Worm (Caenorhabditis elegans): Measurements from ENCODE around the gene ZK945.4.

Gene ZK945.4

DNA sequence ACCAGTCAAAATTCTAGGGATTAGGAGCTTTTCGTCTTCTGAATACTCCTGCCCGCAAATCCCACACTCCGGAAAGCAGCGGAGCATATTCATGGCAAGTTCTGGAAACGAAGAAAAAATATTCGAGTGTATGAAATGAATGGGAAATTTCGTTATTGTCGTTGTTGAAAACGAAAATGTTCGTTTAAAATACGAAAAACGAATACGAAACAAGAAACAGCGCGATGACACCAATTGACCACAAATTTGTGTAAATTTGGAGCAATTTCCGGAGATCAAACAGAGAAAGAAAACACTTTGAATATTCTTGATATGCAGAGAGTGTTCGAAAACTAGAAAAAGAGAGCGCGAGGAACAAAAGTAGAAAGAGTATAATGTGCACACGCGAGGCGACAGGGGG is at the start of gene ZK945.4:
Gene ZK945.4 (minus strand): TSS at position 101 of the 400 bp plus-strand sequence.
- no peak for TF ChIP-seq T22C8.4 (GFP tag; IDR thresholded peaks at IDR 0.05)
- TF ChIP-seq ztf-29 (GFP tag; IDR thresholded peaks at IDR 0.05), result no peak
- TF ChIP-seq tab-1 (GFP tag; IDR thresholded peaks at IDR 0.05), result no peak
- TF ChIP-seq ztf-23 (GFP tag; IDR thresholded peaks at IDR 0.05), result no peak
- TF ChIP-seq med-1 (GFP tag; optimal IDR thresholded peaks at IDR 0.05; ENCODE audit: insufficient read depth), result no peak
- no peak for TF ChIP-seq cog-1 (tag; optimal IDR thresholded peaks at IDR 0.05)
- TF ChIP-seq flt-1 (GFP tag; IDR thresholded peaks at IDR 0.05), result no peak
- TF ChIP-seq ref-1 (GFP tag; conservative IDR thresholded peaks at IDR 0.05), result no peak

DNA sequence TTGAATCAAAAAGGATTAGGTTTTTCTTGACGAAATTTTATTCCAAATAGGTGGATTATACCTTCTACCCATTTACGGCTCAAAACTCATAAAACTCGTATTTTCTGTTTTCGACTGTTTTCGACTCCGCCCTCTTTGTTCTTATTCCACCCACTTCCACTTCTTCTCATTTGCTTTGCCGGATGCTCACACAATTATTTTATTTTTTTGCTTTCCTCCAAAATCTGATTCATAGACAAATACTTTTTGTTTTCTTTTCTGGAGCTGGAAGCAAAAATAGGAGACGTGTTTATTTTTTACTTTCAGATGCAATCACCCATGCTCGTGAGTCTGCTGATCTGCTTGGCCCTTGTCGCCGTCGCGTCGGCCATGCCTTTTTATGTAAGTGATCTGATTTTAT is 49.6 kb upstream of the ZK945.4 start, which contains the start of gene nlp-63:
Gene nlp-63 (plus strand): TSS at position 301 of the 400 bp plus-strand sequence.
- no peak for TF ChIP-seq klf-2 (GFP tag; conservative IDR thresholded peaks at IDR 0.05)
- TF ChIP-seq flt-1 (GFP tag; IDR thresholded peaks at IDR 0.05), result no peak
- no peak for TF ChIP-seq ztf-23 (GFP tag; IDR thresholded peaks at IDR 0.05)
- no peak for TF ChIP-seq ztf-29 (GFP tag; IDR thresholded peaks at IDR 0.05)
- TF ChIP-seq tab-1 (GFP tag; IDR thresholded peaks at IDR 0.05), result no peak
- TF ChIP-seq ref-1 (GFP tag; conservative IDR thresholded peaks at IDR 0.05), result no peak
- no peak for TF ChIP-seq med-1 (GFP tag; optimal IDR thresholded peaks at IDR 0.05; ENCODE audit: insufficient read depth)
- TF ChIP-seq cog-1 (tag; optimal IDR thresholded peaks at IDR 0.05), result no peak
- no peak for TF ChIP-seq T22C8.4 (GFP tag; IDR thresholded peaks at IDR 0.05)

- no peak for TF ChIP-seq flt-1 (GFP tag; IDR thresholded peaks at IDR 0.05)
- no peak for TF ChIP-seq cog-1 (tag; optimal IDR thresholded peaks at IDR 0.05)
- TF ChIP-seq ref-1 (GFP tag; conservative IDR thresholded peaks at IDR 0.05), result no peak
- TF ChIP-seq ztf-23 (GFP tag; IDR thresholded peaks at IDR 0.05), result no peak
- no peak for TF ChIP-seq T22C8.4 (GFP tag; IDR thresholded peaks at IDR 0.05)
- no peak for TF ChIP-seq klf-2 (GFP tag; conservative IDR thresholded peaks at IDR 0.05)
- TF ChIP-seq med-1 (GFP tag; optimal IDR thresholded peaks at IDR 0.05; ENCODE audit: insufficient read depth), result no peak
- no peak for TF ChIP-seq tab-1 (GFP tag; IDR thresholded peaks at IDR 0.05)
These were observed 42.0 kb upstream of the ZK945.4 start for ce11 chrII:10147502-10147901.

DNA sequence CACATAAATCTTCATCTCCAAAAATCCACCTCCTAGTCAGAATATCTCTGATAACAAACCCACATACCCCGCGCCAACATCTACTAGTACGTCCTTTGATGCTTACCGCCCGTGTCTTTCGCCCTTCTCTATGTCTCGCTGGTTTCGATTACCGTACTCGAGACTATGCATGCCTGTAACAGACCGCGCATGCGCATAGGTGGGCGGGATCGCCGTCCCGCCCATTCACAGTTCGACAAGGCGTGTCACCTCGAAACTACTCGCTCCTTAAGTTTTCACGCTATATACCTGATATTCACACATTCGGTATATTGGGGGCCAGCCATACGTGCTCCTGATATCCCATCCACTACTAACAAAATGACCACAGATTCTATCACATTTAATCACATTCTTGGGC is 41.0 kb upstream of the ZK945.4 start, which contains the start of gene pax-3:
Gene pax-3 (plus strand): TSS at position 83 of the 400 bp plus-strand sequence.
- TF ChIP-seq ref-1 (GFP tag; conservative IDR thresholded peaks at IDR 0.05) (no peak), cog-1 (tag; optimal IDR thresholded peaks at IDR 0.05) (no peak), ztf-23 (GFP tag; IDR thresholded peaks at IDR 0.05) (no peak), klf-2 (GFP tag; conservative IDR thresholded peaks at IDR 0.05) (no peak), ztf-29 (GFP tag; IDR thresholded peaks at IDR 0.05) (no peak), med-1 (GFP tag; optimal IDR thresholded peaks at IDR 0.05; ENCODE audit: insufficient read depth) (no peak), T22C8.4 (GFP tag; IDR thresholded peaks at IDR 0.05) (no peak), flt-1 (GFP tag; IDR thresholded peaks at IDR 0.05) (no peak)

ce11 chrII:10144092-10144491 is 38.6 kb upstream of the ZK945.4 start, which contains the start of gene F27E5.3:
Gene F27E5.3, minus strand, starts transcription at chrII:10144192.
- no peak for TF ChIP-seq ztf-23 (GFP tag; IDR thresholded peaks at IDR 0.05)
- no peak for TF ChIP-seq cog-1 (tag; optimal IDR thresholded peaks at IDR 0.05)
- TF ChIP-seq med-1 (GFP tag; optimal IDR thresholded peaks at IDR 0.05; ENCODE audit: insufficient read depth), result no peak
- no peak for TF ChIP-seq klf-2 (GFP tag; conservative IDR thresholded peaks at IDR 0.05)
- TF ChIP-seq ztf-29 (GFP tag; IDR thresholded peaks at IDR 0.05), result no peak
- TF ChIP-seq tab-1 (GFP tag; IDR thresholded peaks at IDR 0.05), result no peak
- no peak for TF ChIP-seq ref-1 (GFP tag; conservative IDR thresholded peaks at IDR 0.05)
- TF ChIP-seq flt-1 (GFP tag; IDR thresholded peaks at IDR 0.05), result no peak
- no peak for TF ChIP-seq T22C8.4 (GFP tag; IDR thresholded peaks at IDR 0.05)

- TF ChIP-seq med-1 (GFP tag; optimal IDR thresholded peaks at IDR 0.05; ENCODE audit: insufficient read depth) (no peak), flt-1 (GFP tag; IDR thresholded peaks at IDR 0.05) (no peak), ref-1 (GFP tag; conservative IDR thresholded peaks at IDR 0.05) (no peak), ztf-23 (GFP tag; IDR thresholded peaks at IDR 0.05) (no peak), tab-1 (GFP tag; IDR thresholded peaks at IDR 0.05) (no peak)
These were observed 33.7 kb upstream of the ZK945.4 start, which contains the start of gene asah-2 for ce11 chrII:10139177-10139640. Gene asah-2, plus strand, starts transcription at chrII:10139590.

ce11 chrII:10137358-10137757 is 31.9 kb upstream of the ZK945.4 start, which contains the start of gene phg-1:
Gene phg-1, plus strand, starts transcription at chrII:10137658.
- TF ChIP-seq med-1 (GFP tag; optimal IDR thresholded peaks at IDR 0.05; ENCODE audit: insufficient read depth) (no peak), T22C8.4 (GFP tag; IDR thresholded peaks at IDR 0.05) (no peak), ztf-23 (GFP tag; IDR thresholded peaks at IDR 0.05) (no peak), flt-1 (GFP tag; IDR thresholded peaks at IDR 0.05) (no peak), ref-1 (GFP tag; conservative IDR thresholded peaks at IDR 0.05) (no peak), ztf-29 (GFP tag; IDR thresholded peaks at IDR 0.05) (no peak), klf-2 (GFP tag; conservative IDR thresholded peaks at IDR 0.05) (no peak), cog-1 (tag; optimal IDR thresholded peaks at IDR 0.05) (no peak), tab-1 (GFP tag; IDR thresholded peaks at IDR 0.05) (no peak)

DNA sequence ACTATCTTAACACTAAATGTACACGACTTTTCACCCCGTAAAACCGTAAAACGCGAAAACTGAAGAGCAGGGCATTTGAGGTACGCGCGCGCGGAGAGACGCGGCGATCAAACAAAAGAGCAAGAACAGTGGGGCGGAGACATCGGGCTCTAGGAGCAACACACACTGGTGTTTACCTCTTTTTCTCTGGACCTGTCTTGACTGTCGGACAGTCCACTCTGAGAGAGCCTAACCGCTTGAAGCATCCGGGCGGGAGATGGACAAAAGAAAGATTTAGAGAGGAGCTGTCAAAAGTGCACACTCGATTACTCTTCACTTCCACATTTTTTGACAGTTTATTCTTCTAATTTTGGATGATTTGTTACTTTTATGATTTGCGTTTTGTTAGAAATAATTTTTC is 31.3 kb upstream of the ZK945.4 start:
- TF ChIP-seq tab-1 (GFP tag; IDR thresholded peaks at IDR 0.05) (no peak), ztf-23 (GFP tag; IDR thresholded peaks at IDR 0.05) (no peak), med-1 (GFP tag; optimal IDR thresholded peaks at IDR 0.05; ENCODE audit: insufficient read depth) (no peak), flt-1 (GFP tag; IDR thresholded peaks at IDR 0.05) (no peak), ztf-29 (GFP tag; IDR thresholded peaks at IDR 0.05) (no peak), ref-1 (GFP tag; conservative IDR thresholded peaks at IDR 0.05) (no peak), cog-1 (tag; optimal IDR thresholded peaks at IDR 0.05) (no peak), klf-2 (GFP tag; conservative IDR thresholded peaks at IDR 0.05) (no peak), T22C8.4 (GFP tag; IDR thresholded peaks at IDR 0.05) (no peak)

DNA sequence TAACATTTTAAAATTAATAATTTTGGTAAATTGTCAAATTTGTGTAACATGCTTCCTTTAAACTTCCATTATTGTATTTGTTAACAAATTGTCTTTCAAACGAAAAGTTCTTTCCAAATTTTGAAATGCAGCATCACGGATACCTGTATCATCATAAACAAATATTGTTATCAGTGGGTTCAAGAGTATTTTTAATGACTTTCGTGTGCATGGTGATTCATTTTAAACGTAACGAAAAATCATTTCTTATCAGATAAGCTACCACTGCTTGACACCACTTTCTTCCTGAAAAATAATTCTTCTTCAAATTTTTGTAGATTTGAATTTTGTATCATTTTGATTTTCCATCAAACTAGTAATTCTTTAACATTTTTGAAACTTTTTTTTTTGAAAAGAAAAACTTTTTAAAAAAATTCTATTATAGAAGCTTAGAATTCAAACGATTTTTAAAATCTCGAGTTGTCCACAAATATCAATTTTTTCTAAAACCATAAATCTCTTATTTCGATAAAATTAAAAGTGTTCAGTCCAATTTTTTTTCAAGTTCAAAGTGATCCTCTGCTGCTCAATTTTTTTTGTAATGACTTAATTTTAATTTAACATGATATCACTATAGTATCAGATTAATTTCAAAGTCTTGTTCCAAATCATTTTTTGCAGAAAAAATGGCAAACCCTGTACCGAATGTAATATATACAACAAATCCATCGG is 28.9 kb upstream of the ZK945.4 start, which contains the start of gene F27E5.9:
Gene F27E5.9 (plus strand): TSS at position 661 of the 711 bp plus-strand sequence.
- TF ChIP-seq ztf-29 (GFP tag; IDR thresholded peaks at IDR 0.05), result no peak
- TF ChIP-seq cog-1 (tag; optimal IDR thresholded peaks at IDR 0.05), result no peak
- TF ChIP-seq T22C8.4 (GFP tag; IDR thresholded peaks at IDR 0.05), result no peak

Measured in whole organism, midembryonic.